Worm (Caenorhabditis elegans) whole organism, late embryonic: Measurements from ENCODE around the gene F52C12.2.

Source experiments
- ama-1 ChIP-seq: fragments of 150-350 bp; optimal IDR thresholded peaks from 2 replicates; lab custom pipeline; 2014
- dve-1 ChIP-seq: sonication (generic microtip); optimal IDR thresholded peaks from 2 replicates; lab custom pipeline; 2017; ENCODE audit warnings: antibody characterized with exemption, mild to moderate bottlenecking, missing genetic modification characterization, missing compliant biosample characterization
- pqm-1 ChIP-seq: sonication (generic microtip); optimal IDR thresholded peaks from 2 replicates; lab custom pipeline; 2016; ENCODE audit warnings: missing genetic modification characterization, missing compliant biosample characterization
- syd-9 ChIP-seq: sonication (generic microtip); optimal IDR thresholded peaks from 2 replicates; lab custom pipeline; 2016; ENCODE audit warnings: mild to moderate bottlenecking, missing genetic modification characterization, moderate library complexity, missing compliant biosample characterization

DNA sequence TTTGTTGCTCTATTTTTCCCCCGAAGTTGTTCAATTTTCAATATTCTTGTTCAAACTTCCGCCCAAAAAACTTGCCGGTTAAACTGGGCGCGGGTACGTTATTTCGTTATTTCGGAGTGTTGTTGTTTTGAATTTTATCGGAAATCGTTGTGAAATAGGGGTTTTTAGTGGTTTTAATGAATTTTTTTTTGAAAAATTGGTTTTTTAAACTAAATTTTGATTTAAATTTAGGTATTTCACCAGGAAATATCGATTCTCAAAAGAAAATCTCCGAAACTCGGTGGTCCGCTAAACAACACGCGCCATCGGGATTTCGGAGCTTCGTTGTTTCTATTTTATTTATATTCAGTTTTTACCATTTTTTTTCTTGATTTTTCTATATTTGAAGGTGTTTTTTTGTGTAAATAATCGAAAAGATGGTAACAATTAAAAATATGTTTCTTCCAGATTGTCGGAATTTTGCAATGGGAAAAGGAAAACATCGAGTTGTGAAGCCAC, at the start of gene F52C12.2:
- TF ChIP-seq ama-1 (lab: Kevin White, UChicago), result no peak
- TF ChIP-seq pqm-1, result no peak
- no peak for TF ChIP-seq syd-9 (tag; lab: Kevin White, UChicago)
- TF ChIP-seq dve-1 (tag; lab: Kevin White, UChicago), result no peak
